Worm (Caenorhabditis elegans): ENCODE results near the gene F56B3.4.

The F56B3.4 gene

DNA sequence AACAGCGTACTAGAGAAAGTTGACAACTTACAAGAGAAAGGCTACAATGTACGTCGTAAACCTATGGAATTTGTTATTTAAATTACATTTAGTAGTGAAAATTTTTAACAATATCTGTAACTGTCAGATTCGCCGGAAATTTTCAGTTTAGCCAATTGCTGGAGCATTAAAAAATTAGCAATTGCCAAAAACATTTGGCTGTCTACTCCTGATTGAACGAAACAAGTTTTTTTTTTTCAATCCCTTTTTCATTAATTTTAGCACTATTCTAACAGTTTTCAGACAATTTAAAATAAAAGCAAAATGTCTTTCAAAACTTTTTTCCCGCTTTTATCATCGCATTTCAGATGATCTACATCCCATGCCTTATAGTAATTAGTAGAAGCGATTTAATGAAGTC, 37.1 kb downstream of the F56B3.4 start:
- TF ChIP-seq nhr-12 (tag; optimal IDR thresholded peaks at IDR 0.05) = no peak
- no peak for TF ChIP-seq ceh-16 (tag; optimal IDR thresholded peaks at IDR 0.05)
- TF ChIP-seq jun-1 (tag; optimal IDR thresholded peaks at IDR 0.05) = no peak
- no peak for TF ChIP-seq pqm-1 (tag; optimal IDR thresholded peaks at IDR 0.05)
- TF ChIP-seq egl-27 (tag; optimal IDR thresholded peaks at IDR 0.05) = no peak
- TF ChIP-seq mml-1 (tag; optimal IDR thresholded peaks at IDR 0.05) = no peak
- no peak for TF ChIP-seq mdl-1 (tag; optimal IDR thresholded peaks at IDR 0.05)
- TF ChIP-seq nhr-77 (tag; optimal IDR thresholded peaks at IDR 0.05) = no peak
- no peak for TF ChIP-seq ztf-4 (tag; optimal IDR thresholded peaks at IDR 0.05)
- TF ChIP-seq elt-1 (tag; optimal IDR thresholded peaks at IDR 0.05) = no peak
- TF ChIP-seq nhr-28 (tag; optimal IDR thresholded peaks at IDR 0.05) = no peak

- TF ChIP-seq R02D3.7 (tag; optimal IDR thresholded peaks at IDR 0.05) = no peak
- TF ChIP-seq fkh-10 (GFP tag; optimal IDR thresholded peaks at IDR 0.05) = no peak
- TF ChIP-seq lin-39 (tag; optimal IDR thresholded peaks at IDR 0.05) = no peak
- TF ChIP-seq tbx-2 (tag; optimal IDR thresholded peaks at IDR 0.05) = no peak
- no peak for TF ChIP-seq nhr-11 (tag; optimal IDR thresholded peaks at IDR 0.05)
- TF ChIP-seq lsy-12 (tag; optimal IDR thresholded peaks at IDR 0.05) = no peak
- TF ChIP-seq egl-5 (tag; optimal IDR thresholded peaks at IDR 0.05) = no peak
- no peak for TF ChIP-seq ceh-28 (tag; optimal IDR thresholded peaks at IDR 0.05)
- no peak for TF ChIP-seq ztf-11 (tag; optimal IDR thresholded peaks at IDR 0.05)
- TF ChIP-seq nhr-76 (tag; optimal IDR thresholded peaks at IDR 0.05) = no peak
- TF ChIP-seq fkh-2 (tag; optimal IDR thresholded peaks at IDR 0.05) = no peak
- TF ChIP-seq ceh-16 (tag; optimal IDR thresholded peaks at IDR 0.05) = no peak
- no peak for TF ChIP-seq elt-2 (tag; optimal IDR thresholded peaks at IDR 0.05)
These were observed 37.7 kb downstream of the F56B3.4 start, which contains the start of gene srt-23 for ce11 chrIV:756421-756820. srt-23 (plus strand) TSS chrIV:756721.

- TF ChIP-seq nhr-76 (tag; optimal IDR thresholded peaks at IDR 0.05) (no peak), snpc-4 (tag; optimal IDR thresholded peaks at IDR 0.05) (no peak), ceh-16 (tag; optimal IDR thresholded peaks at IDR 0.05) (no peak), lsy-12 (tag; optimal IDR thresholded peaks at IDR 0.05) (no peak), ZK546.5 (tag; optimal IDR thresholded peaks at IDR 0.05) (no peak), ztf-4 (tag; optimal IDR thresholded peaks at IDR 0.05) (no peak), aly-2 (tag; optimal IDR thresholded peaks at IDR 0.05) (no peak), eor-1 (tag; optimal IDR thresholded peaks at IDR 0.05) (no peak), daf-12 (tag; optimal IDR thresholded peaks at IDR 0.05) (no peak), nhr-11 (tag; optimal IDR thresholded peaks at IDR 0.05) (no peak), lin-39 (tag; optimal IDR thresholded peaks at IDR 0.05) (no peak), pqm-1 (tag; optimal IDR thresholded peaks at IDR 0.05) (no peak), hmg-11 (tag; optimal IDR thresholded peaks at IDR 0.05) (no peak), nhr-28 (tag; optimal IDR thresholded peaks at IDR 0.05) (no peak), fkh-10 (GFP tag; optimal IDR thresholded peaks at IDR 0.05) (no peak), nhr-23 (tag; optimal IDR thresholded peaks at IDR 0.05) (no peak), skn-1 (tag; optimal IDR thresholded peaks at IDR 0.05) (no peak)
These were observed 39.6 kb downstream of the F56B3.4 start for ce11 chrIV:754357-754972.

- TF ChIP-seq aly-2 (tag; optimal IDR thresholded peaks at IDR 0.05) (no peak), nhr-23 (tag; optimal IDR thresholded peaks at IDR 0.05) (no peak), hmg-11 (tag; optimal IDR thresholded peaks at IDR 0.05) (no peak), nhr-76 (tag; optimal IDR thresholded peaks at IDR 0.05) (no peak), lsy-12 (tag; optimal IDR thresholded peaks at IDR 0.05) (no peak), mml-1 (tag; optimal IDR thresholded peaks at IDR 0.05) (no peak), daf-12 (tag; optimal IDR thresholded peaks at IDR 0.05) (no peak), skn-1 (tag; optimal IDR thresholded peaks at IDR 0.05) (no peak), ztf-11 (tag; optimal IDR thresholded peaks at IDR 0.05) (no peak), pqm-1 (tag; optimal IDR thresholded peaks at IDR 0.05) (no peak), snpc-4 (tag; optimal IDR thresholded peaks at IDR 0.05) (no peak)
These were observed 44.5 kb downstream of the F56B3.4 start for ce11 chrIV:749557-749956.

- TF ChIP-seq nhr-12 (tag; optimal IDR thresholded peaks at IDR 0.05) (no peak), nhr-23 (tag; optimal IDR thresholded peaks at IDR 0.05) (no peak), nhr-76 (tag; optimal IDR thresholded peaks at IDR 0.05) (no peak), fos-1 (tag; optimal IDR thresholded peaks at IDR 0.05) (no peak), mdl-1 (tag; optimal IDR thresholded peaks at IDR 0.05) (no peak), zag-1 (tag; optimal IDR thresholded peaks at IDR 0.05) (no peak), ztf-11 (tag; optimal IDR thresholded peaks at IDR 0.05) (no peak), ztf-4 (tag; optimal IDR thresholded peaks at IDR 0.05) (no peak), lin-15B (tag; optimal IDR thresholded peaks at IDR 0.05) (no peak), unc-39 (tag; optimal IDR thresholded peaks at IDR 0.05) (no peak), nhr-28 (tag; optimal IDR thresholded peaks at IDR 0.05) (no peak), mml-1 (tag; optimal IDR thresholded peaks at IDR 0.05) (no peak), pqm-1 (tag; optimal IDR thresholded peaks at IDR 0.05) (no peak), fkh-2 (tag; optimal IDR thresholded peaks at IDR 0.05) (no peak), tbx-2 (tag; optimal IDR thresholded peaks at IDR 0.05) (no peak), R02D3.7 (tag; optimal IDR thresholded peaks at IDR 0.05) (no peak), fkh-10 (GFP tag; optimal IDR thresholded peaks at IDR 0.05) (no peak), sea-2 (GFP tag; optimal IDR thresholded peaks at IDR 0.05) (no peak), nhr-67 (tag; optimal IDR thresholded peaks at IDR 0.05) (no peak)
These were observed 47.7 kb downstream of the F56B3.4 start for ce11 chrIV:746333-746732.
